Worm (Caenorhabditis elegans) whole organism, L4 larva: Measurements from ENCODE around the gene har-1.

Source experiments
- F49E8.2 ChIP-seq: sonication (generic microtip); optimal IDR thresholded peaks from 2 replicates; lab custom pipeline; 2016; ENCODE audit warnings: missing compliant biosample characterization, mild to moderate bottlenecking, missing genetic modification characterization, borderline replicate concordance
- T20F7.1 ChIP-seq: fragments of 200-800 bp; sonication (Bioruptor generic); optimal IDR thresholded peaks from 2 replicates; lab custom pipeline; 2018; ENCODE audit warnings: mild to moderate bottlenecking, missing genetic modification characterization, missing compliant biosample characterization
- Y48G9A.11 ChIP-seq: fragments of 200-800 bp; sonication (Bioruptor generic); IDR thresholded peaks from 2 replicates; pipeline ENCODE4 v1.3.6; 2022; ENCODE audit warnings: missing genetic modification reagents, missing genetic modification characterization, missing compliant biosample characterization
- ZK337.2 ChIP-seq: fragments of 200-800 bp; sonication (Bioruptor generic); IDR thresholded peaks from 2 replicates; pipeline ENCODE4 v1.3.6; 2022; ENCODE audit warnings: missing genetic modification reagents, missing genetic modification characterization, missing compliant biosample characterization
- ama-1 ChIP-seq: fragments of 150-350 bp; optimal IDR thresholded peaks from 2 replicates; lab custom pipeline; 2014; ENCODE audit warnings: inconsistent platforms, mixed read lengths
- ctbp-1 ChIP-seq: fragments of 200-800 bp; sonication (Bioruptor generic); IDR thresholded peaks from 2 replicates; pipeline ENCODE4 v1.3.6; 2022; ENCODE audit warnings: missing genetic modification reagents, missing genetic modification characterization, missing compliant biosample characterization
- daf-16 ChIP-seq, 3 experiments: sonication (generic microtip); optimal IDR thresholded peaks; 2 replicates each; lab custom pipeline; 2016 to 2017; ENCODE audit warnings: missing genetic modification characterization in 3 of 3, missing genetic modification reagents in 3 of 3, mild to moderate bottlenecking in 2 of 3, missing compliant biosample characterization in 2 of 3, missing biosample characterization in 1 of 3, moderate library complexity in 1 of 3
- dmd-6 ChIP-seq: fragments of 200-800 bp; sonication (Bioruptor generic); IDR thresholded peaks from 2 replicates; pipeline ENCODE4 v1.3.6; 2022; ENCODE audit warnings: missing genetic modification reagents, missing genetic modification characterization, missing compliant biosample characterization
- duxl-1 ChIP-seq: sonication (generic microtip); optimal IDR thresholded peaks from 2 replicates; lab custom pipeline; 2016; ENCODE audit warnings: mild to moderate bottlenecking, missing genetic modification characterization, moderate library complexity, missing compliant biosample characterization; ENCODE audit not compliant: poor library complexity
- dve-1 ChIP-seq: sonication (generic microtip); optimal IDR thresholded peaks from 2 replicates; lab custom pipeline; 2017; ENCODE audit warnings: antibody characterized with exemption, mild to moderate bottlenecking, missing genetic modification characterization, missing compliant biosample characterization; ENCODE audit not compliant: insufficient read depth
- egl-43 ChIP-seq: fragments of 200-800 bp; sonication (Bioruptor generic); IDR thresholded peaks from 2 replicates; pipeline ENCODE4 v1.3.6; 2022; ENCODE audit warnings: missing genetic modification reagents, missing genetic modification characterization, missing compliant biosample characterization
- fkh-10 ChIP-seq: fragments of 150-350 bp; optimal IDR thresholded peaks from 2 replicates; lab custom pipeline; 2014; ENCODE audit warnings: missing biosample characterization, missing genetic modification reagents, missing genetic modification characterization
- fos-1 ChIP-seq: fragments of 150-350 bp; optimal IDR thresholded peaks from 2 replicates; lab custom pipeline; 2014; ENCODE audit warnings: missing biosample characterization, missing genetic modification characterization
- hlh-30 ChIP-seq: sonication (generic microtip); optimal IDR thresholded peaks from 2 replicates; lab custom pipeline; 2017; ENCODE audit warnings: antibody characterized with exemption, mild to moderate bottlenecking, missing genetic modification characterization, missing compliant biosample characterization; ENCODE audit not compliant: insufficient read depth
- hmg-1.1 ChIP-seq: fragments of 200-800 bp; sonication (Bioruptor generic); IDR thresholded peaks from 2 replicates; pipeline ENCODE4 v1.3.6; 2022; ENCODE audit warnings: missing genetic modification reagents, missing genetic modification characterization, missing compliant biosample characterization
- lim-7 ChIP-seq: fragments of 200-800 bp; sonication (Bioruptor generic); IDR thresholded peaks from 2 replicates; pipeline ENCODE4 v1.3.6; 2022; ENCODE audit warnings: missing genetic modification characterization, missing compliant biosample characterization
- lin-29 ChIP-seq: fragments of 200-800 bp; sonication (Bioruptor generic); IDR thresholded peaks from 2 replicates; pipeline ENCODE4 v1.3.6; 2022; ENCODE audit warnings: missing genetic modification reagents, missing genetic modification characterization, missing compliant biosample characterization
- lin-38 ChIP-seq: fragments of 200-800 bp; sonication (Bioruptor generic); IDR thresholded peaks from 2 replicates; pipeline ENCODE4 v1.3.6; 2022; ENCODE audit warnings: missing genetic modification reagents, missing genetic modification characterization, missing compliant biosample characterization
- lir-3 ChIP-seq: sonication (generic microtip); optimal IDR thresholded peaks from 2 replicates; lab custom pipeline; 2016; ENCODE audit warnings: mild to moderate bottlenecking, missing genetic modification characterization, missing compliant biosample characterization
- lsy-2 ChIP-seq, 2 experiments: fragments of 150-350 bp in 1 of 2; sonication (generic microtip) in 1 of 2; optimal IDR thresholded peaks; 2 replicates each; lab custom pipeline; 2014 to 2017; ENCODE audit warnings: missing biosample characterization in 2 of 2, missing genetic modification characterization in 2 of 2
- mdt-29 ChIP-seq: fragments of 200-800 bp; sonication (Bioruptor generic); IDR thresholded peaks from 2 replicates; pipeline ENCODE4 v1.3.6; 2022; ENCODE audit warnings: missing genetic modification reagents, missing genetic modification characterization, missing compliant biosample characterization
- mep-1 ChIP-seq: fragments of 150-350 bp; sonication (generic microtip); optimal IDR thresholded peaks from 3 replicates; lab custom pipeline; 2014; ENCODE audit warnings: missing biosample characterization, missing genetic modification characterization
- mes-2 ChIP-seq: sonication (generic microtip); optimal IDR thresholded peaks from 2 replicates; lab custom pipeline; 2016; ENCODE audit warnings: missing genotype, mild to moderate bottlenecking, missing genetic modification characterization, missing compliant biosample characterization; ENCODE audit not compliant: poor library complexity, severe bottlenecking
- mxl-2 ChIP-seq: fragments of 200-800 bp; sonication (Bioruptor generic); conservative IDR thresholded peaks from 2 replicates; pipeline ENCODE4 v1.3.6; 2022; ENCODE audit warnings: missing genetic modification reagents, missing genetic modification characterization, missing compliant biosample characterization
- nhr-11 ChIP-seq: fragments of 150-350 bp; optimal IDR thresholded peaks from 2 replicates; lab custom pipeline; 2014; ENCODE audit warnings: missing biosample characterization, missing genetic modification characterization
- nhr-28 ChIP-seq: fragments of 150-350 bp; optimal IDR thresholded peaks from 2 replicates; lab custom pipeline; 2014; ENCODE audit warnings: missing biosample characterization, missing genetic modification characterization
- nhr-42 ChIP-seq: fragments of 200-800 bp; sonication (Bioruptor generic); IDR thresholded peaks from 2 replicates; pipeline ENCODE4 v1.3.6; 2022; ENCODE audit warnings: missing genetic modification characterization, missing compliant biosample characterization
- nhr-6 ChIP-seq: fragments of 150-350 bp; optimal IDR thresholded peaks from 2 replicates; lab custom pipeline; 2014; ENCODE audit warnings: missing biosample characterization, missing genetic modification characterization
- nhr-77 ChIP-seq: fragments of 150-350 bp; optimal IDR thresholded peaks from 2 replicates; lab custom pipeline; 2014; ENCODE audit warnings: missing biosample characterization, missing genetic modification characterization
- pha-4 ChIP-seq, 2 experiments: fragments of 150-350 bp in 1 of 2; fragments of 200-800 bp in 1 of 2; sonication (Bioruptor generic) in 1 of 2; IDR thresholded peaks in 1 of 2; optimal IDR thresholded peaks in 1 of 2; 2 replicates each; pipeline versions ENCODE4 v1.3.6 to Lab custom; 2014 to 2022; ENCODE audit warnings: missing genetic modification characterization in 2 of 2, missing genetic modification reagents in 2 of 2, missing biosample characterization in 1 of 2, missing compliant biosample characterization in 1 of 2
- php-3 ChIP-seq: fragments of 200-800 bp; sonication (Bioruptor generic); IDR thresholded peaks from 2 replicates; pipeline ENCODE4 v1.3.6; 2022; ENCODE audit warnings: missing genetic modification reagents, missing genetic modification characterization, missing compliant biosample characterization
- pqm-1 ChIP-seq: sonication (generic microtip); optimal IDR thresholded peaks from 2 replicates; lab custom pipeline; 2017; ENCODE audit warnings: missing biosample characterization, missing genetic modification characterization
- sdz-12 ChIP-seq: fragments of 200-800 bp; sonication (Bioruptor generic); optimal IDR thresholded peaks from 2 replicates; lab custom pipeline; 2018; ENCODE audit warnings: mild to moderate bottlenecking, missing genetic modification characterization, missing compliant biosample characterization
- set-16 ChIP-seq: fragments of 200-800 bp; sonication (Bioruptor generic); IDR thresholded peaks from 2 replicates; pipeline ENCODE4 v1.3.6; 2022; ENCODE audit warnings: missing genetic modification reagents, missing genetic modification characterization, missing compliant biosample characterization
- spr-3 ChIP-seq: fragments of 200-800 bp; sonication (Bioruptor generic); optimal IDR thresholded peaks from 2 replicates; lab custom pipeline; 2018; ENCODE audit warnings: mild to moderate bottlenecking, missing genetic modification characterization, missing compliant biosample characterization
- zag-1 ChIP-seq: fragments of 150-350 bp; optimal IDR thresholded peaks from 2 replicates; lab custom pipeline; 2014; ENCODE audit warnings: missing biosample characterization, missing genetic modification characterization
- zfp-3 ChIP-seq: fragments of 200-800 bp; sonication (Bioruptor generic); conservative IDR thresholded peaks from 2 replicates; pipeline ENCODE4 v1.3.6; 2022; ENCODE audit warnings: missing genetic modification reagents, missing genetic modification characterization, missing compliant biosample characterization
- zip-11 ChIP-seq: fragments of 200-800 bp; sonication (Bioruptor generic); IDR thresholded peaks from 2 replicates; pipeline ENCODE4 v1.3.6; 2022; ENCODE audit warnings: missing genetic modification characterization, missing compliant biosample characterization
- zip-2 ChIP-seq: fragments of 150-350 bp; optimal IDR thresholded peaks from 2 replicates; lab custom pipeline; 2014; ENCODE audit warnings: missing biosample characterization, missing genetic modification characterization

The har-1 gene

DNA sequence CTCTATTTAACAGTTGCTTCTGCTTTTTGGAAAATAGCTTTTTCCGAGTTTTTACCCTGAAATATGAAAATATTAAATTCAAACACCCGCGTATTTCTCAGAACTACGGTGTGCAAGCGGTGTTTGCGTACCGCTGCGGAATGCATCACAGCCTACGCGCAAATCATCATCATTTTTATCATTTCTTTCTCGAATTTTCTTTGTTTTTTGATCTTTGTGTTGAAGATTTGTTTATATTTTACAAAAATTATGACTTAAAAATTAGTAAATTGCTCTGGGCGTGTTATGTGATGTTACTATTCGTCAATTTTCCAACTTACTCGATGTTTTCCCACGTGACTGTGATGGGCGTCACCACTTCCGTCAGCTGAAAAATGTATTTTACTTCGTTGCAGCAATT lies 935 bp upstream of the har-1 start (continued):
- TF ChIP-seq spr-3 (GFP tag; lab: Kevin White, UChicago) = no peak
- TF ChIP-seq nhr-42 (GFP tag; lab: Robert Waterston, UW) = no peak
- TF ChIP-seq zip-11 (GFP tag; lab: Robert Waterston, UW) = no peak
- no peak for TF ChIP-seq nhr-6 (tag; lab: Kevin White, UChicago)
- TF ChIP-seq ZK337.2 (GFP tag; lab: Robert Waterston, UW) = no peak
- TF ChIP-seq F49E8.2 = no peak
- no peak; the same call in 1 of the 2 replicates for TF ChIP-seq pha-4 (GFP tag; IDR thresholded peaks at IDR 0.05; lab: Robert Waterston, UW)
- TF ChIP-seq pha-4 (tag; optimal IDR thresholded peaks at IDR 0.05; lab: Kevin White, UChicago) = peak; percentile 48
- no peak for TF ChIP-seq zag-1 (tag; lab: Kevin White, UChicago)
- TF ChIP-seq nhr-11 (tag; lab: Kevin White, UChicago) = peak; percentile 64
- peak; percentile 49 for TF ChIP-seq dmd-6 (GFP tag; lab: Robert Waterston, UW)
- peak; percentile 83 for TF ChIP-seq mes-2
- TF ChIP-seq daf-16 (GFP tag; optimal IDR thresholded peaks at IDR 0.05; lab: Kevin White, UChicago) = no peak
- TF ChIP-seq daf-16 (tag; optimal IDR thresholded peaks at IDR 0.05; lab: Kevin White, UChicago) = peak; percentile 65
- TF ChIP-seq php-3 (GFP tag; lab: Robert Waterston, UW) = no peak
- TF ChIP-seq pqm-1 (tag; lab: Kevin White, UChicago) = no peak
- TF ChIP-seq nhr-77 = peak; percentile 47
- TF ChIP-seq fos-1 = no peak
- TF ChIP-seq hmg-1.1 (GFP tag; lab: Robert Waterston, UW) = peak; percentile 51; the same call in 1 of the 2 replicates
- TF ChIP-seq zip-2 = peak; percentile 15
- TF ChIP-seq ama-1 (lab: Kevin White, UChicago) = peak; percentile 35
- TF ChIP-seq hlh-30 (tag; lab: Kevin White, UChicago) = peak; percentile 85

DNA sequence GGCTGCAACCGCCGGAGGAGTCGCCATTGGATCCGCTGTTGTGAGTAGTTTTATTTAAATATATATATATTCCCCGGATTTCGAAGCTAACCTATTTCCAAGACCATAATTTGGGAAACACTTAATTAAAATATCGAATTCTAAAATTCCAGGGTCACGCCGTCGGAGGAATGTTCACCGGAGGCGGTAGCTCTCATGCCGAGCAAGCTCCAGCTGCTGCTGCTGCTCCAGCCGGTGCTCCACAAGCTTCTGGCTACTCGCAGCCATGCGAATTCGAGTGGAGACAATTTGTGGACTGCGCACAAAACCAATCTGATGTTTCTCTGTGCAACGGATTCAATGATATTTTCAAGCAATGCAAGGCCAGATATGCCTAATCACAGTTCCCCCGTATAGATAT lies 455 bp downstream of the har-1 start:
- TF ChIP-seq mdt-29 (GFP tag; lab: Robert Waterston, UW) = no peak
- no peak for TF ChIP-seq nhr-6 (tag; lab: Kevin White, UChicago)
- no peak for TF ChIP-seq T20F7.1 (GFP tag; lab: Kevin White, UChicago)
- TF ChIP-seq set-16 (GFP tag; lab: Robert Waterston, UW) = peak; percentile 70
- TF ChIP-seq nhr-28 (tag; lab: Kevin White, UChicago) = no peak
- no peak for TF ChIP-seq zag-1 (tag; lab: Kevin White, UChicago)

DNA sequence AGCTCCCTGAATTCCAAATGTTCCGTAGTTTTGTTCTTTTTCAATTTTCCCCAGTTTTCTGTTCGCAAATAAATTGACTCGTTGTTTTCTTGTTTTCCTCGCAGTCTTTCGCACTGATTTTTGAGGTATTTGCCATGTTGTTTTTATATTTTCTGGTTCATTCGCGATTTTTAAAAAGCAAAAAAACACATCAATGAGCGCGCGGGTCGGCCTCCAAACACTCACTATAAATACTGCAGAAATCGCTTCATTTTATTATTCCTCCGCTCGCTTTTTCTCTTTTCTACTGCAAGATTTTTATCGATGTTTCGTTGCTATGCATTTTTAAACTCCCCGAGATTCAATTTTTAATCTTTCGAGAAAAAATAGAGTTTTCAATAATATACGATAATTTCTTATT lies 974 bp downstream of the har-1 start:
- TF ChIP-seq lim-7 (GFP tag; lab: Robert Waterston, UW) (0 out of 2 replicates have a peak, but pooled peaks have one; percentile 27), ama-1 (lab: Kevin White, UChicago) (peak; percentile 65), zfp-3 (0 out of 2 replicates have a peak, but pooled peaks have one; percentile 16), ctbp-1 (GFP tag; lab: Robert Waterston, UW) (0 out of 2 replicates have a peak, but pooled peaks have one; percentile 22), duxl-1 (tag; lab: Kevin White, UChicago) (peak; percentile 6), mxl-2 (GFP tag; lab: Robert Waterston, UW) (no peak), lin-38 (GFP tag; lab: Robert Waterston, UW) (peak; percentile 21; the same call in 1 of the 2 replicates), mep-1 (tag; lab: Kevin White, UChicago) (no peak), sdz-12 (GFP tag; lab: Kevin White, UChicago) (no peak), T20F7.1 (GFP tag; lab: Kevin White, UChicago) (peak; percentile 49), dve-1 (tag; lab: Kevin White, UChicago) (no peak), zip-2 (no peak)

DNA sequence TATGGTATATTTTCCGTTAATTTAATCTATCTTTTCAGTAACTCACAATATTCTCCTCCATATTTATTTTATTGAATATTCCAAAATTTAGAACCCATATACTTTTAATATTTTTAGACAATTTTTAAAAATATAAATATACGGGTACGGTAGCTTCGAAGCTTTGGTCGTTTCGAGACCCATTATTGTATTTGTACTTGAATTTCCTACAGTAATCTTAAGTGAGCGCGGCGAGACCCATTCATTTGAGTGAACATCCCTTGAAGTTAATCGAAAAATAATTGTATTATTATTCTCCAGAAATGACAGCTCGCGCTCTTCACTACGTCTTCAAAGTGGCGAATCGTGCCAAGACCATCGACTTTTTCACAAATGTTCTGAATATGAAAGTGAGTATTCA lies 1.4 kb downstream of the har-1 start, which contains the start of gene glod-4:
glod-4 (plus strand) TSS at position 301 of the 400 bp plus-strand sequence.
- TF ChIP-seq Y48G9A.11 (GFP tag; lab: Robert Waterston, UW) (no peak), lin-29 (no peak), lir-3 (no peak), fkh-10 (GFP tag; lab: Kevin White, UChicago) (no peak), egl-43 (GFP tag; lab: Robert Waterston, UW) (no peak), lsy-2 (tag; optimal IDR thresholded peaks at IDR 0.05; lab: Kevin White, UChicago) (peak in 1 of 2 experiments; percentile 41)
